Fruit fly (Drosophila melanogaster) whole organism, embryonic: Measurements from ENCODE around the gene CG8301.

Experiments
- Bdp1 ChIP-seq: fragments of 200-800 bp; sonication (Bioruptor generic); optimal IDR thresholded peaks from 3 replicates; lab custom pipeline; 2016; ENCODE audit warnings: missing biosample characterization, missing genetic modification characterization
- CG11456 ChIP-seq: fragments of 200-800 bp; sonication (Bioruptor generic); IDR thresholded peaks from 3 replicates; pipeline ENCODE4 v1.3.6; 2022; ENCODE audit warnings: missing biosample characterization, missing genetic modification characterization
- CG11696 ChIP-seq: fragments of 200-800 bp; sonication (Bioruptor generic); IDR thresholded peaks from 2 replicates; pipeline ENCODE4 v1.3.6; 2022; ENCODE audit warnings: missing biosample characterization, missing genetic modification characterization
- CG12155 ChIP-seq: fragments of 200-800 bp; sonication (Bioruptor generic); optimal IDR thresholded peaks from 3 replicates; lab custom pipeline; 2016; ENCODE audit warnings: missing biosample characterization, missing genetic modification characterization
- CG12219 ChIP-seq: fragments of 200-800 bp; sonication (Bioruptor generic); optimal IDR thresholded peaks from 3 replicates; lab custom pipeline; 2018; ENCODE audit warnings: missing biosample characterization, mild to moderate bottlenecking, missing genetic modification characterization
- CG13424 ChIP-seq: fragments of 200-800 bp; sonication (Bioruptor generic); optimal IDR thresholded peaks from 2 replicates; lab custom pipeline; 2019; ENCODE audit warnings: missing biosample characterization, mild to moderate bottlenecking, missing genetic modification characterization, moderate library complexity
- CG15514 ChIP-seq: fragments of 200-800 bp; sonication (Bioruptor generic); optimal IDR thresholded peaks from 3 replicates; lab custom pipeline; 2017; ENCODE audit warnings: missing biosample characterization, missing genetic modification characterization, mild to moderate bottlenecking, moderate library complexity, missing genetic modification reagents
- CG17612 ChIP-seq: fragments of 200-800 bp; sonication (Bioruptor generic); IDR thresholded peaks from 2 replicates; pipeline ENCODE4 v1.3.6; 2022; ENCODE audit warnings: missing biosample characterization, missing genetic modification characterization
- CG18599 ChIP-seq: fragments of 200-800 bp; sonication (Bioruptor generic); optimal IDR thresholded peaks from 3 replicates; lab custom pipeline; 2017; ENCODE audit warnings: missing biosample characterization, missing genetic modification characterization, mild to moderate bottlenecking, moderate library complexity, missing genetic modification reagents
- CG3163 ChIP-seq: fragments of 200-800 bp; sonication (Bioruptor generic); optimal IDR thresholded peaks from 3 replicates; lab custom pipeline; 2016; ENCODE audit warnings: missing biosample characterization, missing genetic modification characterization
- CG32772 ChIP-seq: fragments of 200-800 bp; sonication (Bioruptor generic); IDR thresholded peaks from 2 replicates; pipeline ENCODE4 v1.3.6; 2022; ENCODE audit warnings: missing biosample characterization, missing genetic modification characterization
- CG34224 ChIP-seq: fragments of 200-800 bp; sonication (Bioruptor generic); IDR thresholded peaks from 3 replicates; pipeline ENCODE4 v1.3.6; 2022; ENCODE audit warnings: missing biosample characterization, missing genetic modification characterization; ENCODE audit not compliant: partially characterized antibody
- CG4424 ChIP-seq: fragments of 200-800 bp; sonication (Bioruptor generic); optimal IDR thresholded peaks from 3 replicates; lab custom pipeline; 2016; ENCODE audit warnings: missing biosample characterization, missing genetic modification characterization
- CG4730 ChIP-seq: fragments of 200-800 bp; sonication (Bioruptor generic); IDR thresholded peaks from 2 replicates; pipeline ENCODE4 v1.3.6; 2022; ENCODE audit warnings: missing biosample characterization, missing genetic modification characterization
- CG6683 ChIP-seq: fragments of 200-800 bp; sonication (Bioruptor generic); optimal IDR thresholded peaks from 2 replicates; lab custom pipeline; 2017; ENCODE audit warnings: missing biosample characterization, mild to moderate bottlenecking, missing genetic modification characterization, missing genetic modification reagents
- CG7556 ChIP-seq: fragments of 200-800 bp; sonication (Bioruptor generic); optimal IDR thresholded peaks from 2 replicates; lab custom pipeline; 2017; ENCODE audit warnings: missing biosample characterization, mild to moderate bottlenecking, missing genetic modification characterization
- CG7963 ChIP-seq: fragments of 200-800 bp; sonication (Bioruptor generic); IDR thresholded peaks from 3 replicates; pipeline ENCODE4 v1.3.6; 2022; ENCODE audit warnings: missing biosample characterization, missing genetic modification characterization; ENCODE audit not compliant: partially characterized antibody
- CG8290 ChIP-seq, 3 experiments: fragments of 200-800 bp; sonication (Bioruptor generic); optimal IDR thresholded peaks; 2 replicates each; lab custom pipeline; 2016 to 2019; ENCODE audit warnings: missing biosample characterization in 3 of 3, missing genetic modification characterization in 3 of 3, mild to moderate bottlenecking in 2 of 3, moderate library complexity in 1 of 3
- CG8388 ChIP-seq: fragments of 200-800 bp; sonication (Bioruptor generic); optimal IDR thresholded peaks from 2 replicates; lab custom pipeline; 2019; ENCODE audit warnings: missing biosample characterization, mild to moderate bottlenecking, missing genetic modification characterization, moderate library complexity
- CG9437 ChIP-seq: fragments of 200-800 bp; sonication (Bioruptor generic); optimal IDR thresholded peaks from 2 replicates; lab custom pipeline; 2018; ENCODE audit warnings: missing biosample characterization, mild to moderate bottlenecking, missing genetic modification characterization
- CG9727 ChIP-seq: fragments of 200-800 bp; sonication (Bioruptor generic); optimal IDR thresholded peaks from 3 replicates; lab custom pipeline; 2017; ENCODE audit warnings: missing biosample characterization, mild to moderate bottlenecking, missing genetic modification characterization
- Dbx ChIP-seq: fragments of 200-800 bp; sonication (Bioruptor generic); IDR thresholded peaks from 3 replicates; pipeline ENCODE4 v1.3.6; 2022; ENCODE audit warnings: missing biosample characterization, missing genetic modification characterization
- Dip3 ChIP-seq: fragments of 200-800 bp; sonication (Bioruptor generic); optimal IDR thresholded peaks from 3 replicates; lab custom pipeline; 2016; ENCODE audit warnings: missing biosample characterization, missing genetic modification characterization
- E2f1 ChIP-seq: fragments of 200-800 bp; sonication (Bioruptor generic); IDR thresholded peaks from 2 replicates; pipeline ENCODE4 v1.3.6; 2022; ENCODE audit warnings: missing biosample characterization, missing genetic modification characterization
- HHEX ChIP-seq: fragments of 200-800 bp; sonication (Bioruptor generic); optimal IDR thresholded peaks from 3 replicates; lab custom pipeline; 2017; ENCODE audit warnings: missing biosample characterization, mild to moderate bottlenecking, missing genetic modification characterization, missing genetic modification reagents
- Hand ChIP-seq: fragments of 200-800 bp; sonication (Bioruptor generic); optimal IDR thresholded peaks from 2 replicates; lab custom pipeline; 2017; ENCODE audit warnings: mild to moderate bottlenecking, missing biosample characterization, missing genetic modification reagents, missing genetic modification characterization
- Hr51 ChIP-seq, 2 experiments: fragments of 200-800 bp; sonication (Bioruptor generic); optimal IDR thresholded peaks; 2 replicates in 1 of 2; 3 replicates in 1 of 2; lab custom pipeline; 2016 to 2018; ENCODE audit warnings: missing biosample characterization in 2 of 2, missing genetic modification characterization in 2 of 2, mild to moderate bottlenecking in 1 of 2, moderate library complexity in 1 of 2
- Lpt ChIP-seq: fragments of >200 bp; optimal IDR thresholded peaks from 2 replicates; lab custom pipeline; 2018; ENCODE audit warnings: missing biosample characterization, missing genetic modification characterization
- NC2β ChIP-seq: fragments of 200-800 bp; sonication (Bioruptor generic); optimal IDR thresholded peaks from 2 replicates; lab custom pipeline; 2016; ENCODE audit warnings: missing biosample characterization, missing genetic modification characterization
- Nf-YC ChIP-seq: fragments of 200-800 bp; optimal IDR thresholded peaks from 3 replicates; lab custom pipeline; 2019; ENCODE audit warnings: missing biosample characterization, mild to moderate bottlenecking, missing genetic modification characterization, moderate library complexity
- Rx ChIP-seq: fragments of 200-800 bp; sonication (Bioruptor generic); IDR thresholded peaks from 2 replicates; pipeline ENCODE4 v1.3.6; 2022; ENCODE audit warnings: missing biosample characterization, missing genetic modification characterization
- Sox102F ChIP-seq: fragments of 200-800 bp; sonication (Bioruptor generic); optimal IDR thresholded peaks from 2 replicates; lab custom pipeline; 2018; ENCODE audit warnings: missing biosample characterization, mild to moderate bottlenecking, missing genetic modification characterization, moderate library complexity
- Stat92E ChIP-seq, 3 experiments: fragments of >200 bp in 2 of 3; fragments of 200-800 bp in 1 of 3; sonication (Bioruptor generic) in 1 of 3; optimal IDR thresholded peaks; 2 replicates each; lab custom pipeline; 2017 to 2019; ENCODE audit warnings: missing biosample characterization in 3 of 3, missing genetic modification characterization in 3 of 3, mild to moderate bottlenecking in 1 of 3, moderate library complexity in 1 of 3
- Tbp ChIP-seq: fragments of >200 bp; optimal IDR thresholded peaks from 2 replicates; lab custom pipeline; 2018; ENCODE audit warnings: missing biosample characterization, missing genetic modification characterization
- croc ChIP-seq: fragments of 200-800 bp; sonication (Bioruptor generic); conservative IDR thresholded peaks from 3 replicates; pipeline ENCODE4 v1.3.6; 2022; ENCODE audit warnings: missing biosample characterization, missing genetic modification characterization
- dm ChIP-seq: fragments of 200-800 bp; sonication (Bioruptor generic); optimal IDR thresholded peaks from 3 replicates; lab custom pipeline; 2016; ENCODE audit warnings: missing biosample characterization, missing genetic modification characterization
- dpn ChIP-seq, 2 experiments: fragments of 200-800 bp; sonication (Bioruptor generic); optimal IDR thresholded peaks; 3 replicates each; lab custom pipeline; 2016; ENCODE audit warnings: missing biosample characterization in 2 of 2, missing genetic modification characterization in 2 of 2
- hbn ChIP-seq: fragments of 200-800 bp; sonication (Bioruptor generic); IDR thresholded peaks from 2 replicates; pipeline ENCODE4 v1.3.6; 2022; ENCODE audit warnings: missing biosample characterization, missing genetic modification characterization; ENCODE audit not compliant: partially characterized antibody
- ken ChIP-seq: fragments of 200-800 bp; sonication (Bioruptor generic); IDR thresholded peaks from 3 replicates; pipeline ENCODE4 v1.3.6; 2022; ENCODE audit warnings: missing biosample characterization, missing genetic modification characterization
- nom ChIP-seq: fragments of 200-800 bp; sonication (Bioruptor generic); optimal IDR thresholded peaks from 2 replicates; lab custom pipeline; 2017; ENCODE audit warnings: missing biosample characterization, missing genetic modification characterization, mild to moderate bottlenecking, moderate library complexity, missing genetic modification reagents
- otp ChIP-seq: fragments of 200-800 bp; sonication (Bioruptor generic); IDR thresholded peaks from 3 replicates; pipeline ENCODE4, ENCODE4 v1.3.6; 2022; ENCODE audit warnings: missing biosample characterization, missing genetic modification characterization
- pb ChIP-seq: fragments of 200-800 bp; sonication (Bioruptor generic); optimal IDR thresholded peaks from 3 replicates; lab custom pipeline; 2016; ENCODE audit warnings: missing biosample characterization, missing genetic modification characterization
- pzg ChIP-seq: fragments of 200-800 bp; sonication (Bioruptor generic); optimal IDR thresholded peaks from 3 replicates; lab custom pipeline; 2018; ENCODE audit warnings: missing biosample characterization, mild to moderate bottlenecking, missing genetic modification characterization, moderate library complexity
- repo ChIP-seq: fragments of 200-800 bp; sonication (Bioruptor generic); optimal IDR thresholded peaks from 2 replicates; lab custom pipeline; 2016; ENCODE audit warnings: missing biosample characterization, missing genetic modification characterization
- ro ChIP-seq: fragments of 200-800 bp; sonication (Bioruptor generic); IDR thresholded peaks from 2 replicates; pipeline ENCODE4 v1.3.6; 2022; ENCODE audit warnings: missing biosample characterization, missing genetic modification characterization
- sob ChIP-seq: fragments of 200-800 bp; sonication (Bioruptor generic); IDR thresholded peaks from 2 replicates; pipeline ENCODE4 v1.3.6; 2022; ENCODE audit warnings: missing biosample characterization, missing genetic modification characterization
- z ChIP-seq: fragments of 200-800 bp; sonication (Bioruptor generic); IDR thresholded peaks from 3 replicates; pipeline ENCODE4 v1.3.6; 2022; ENCODE audit warnings: missing biosample characterization, missing genetic modification characterization
- zf30C ChIP-seq: fragments of 200-800 bp; sonication (Bioruptor generic); optimal IDR thresholded peaks from 3 replicates; lab custom pipeline; 2018; ENCODE audit warnings: missing biosample characterization, mild to moderate bottlenecking, missing genetic modification characterization

The CG8301 gene

dm6 chr3R:9573812-9574587, 7.1 kb upstream of the CG8301 start, which contains the start of gene CG9399 (continued):
- TF ChIP-seq CG34224 (peak; percentile 51), CG8388 (GFP tag; lab: Kevin White, UChicago) (peak; percentile 97), sob (GFP tag; lab: Robert Waterston, UW) (peak; percentile 98), CG11456 (GFP tag; lab: Robert Waterston, UW) (peak; percentile 97), CG13424 (peak; percentile 97), Bdp1 (GFP tag; lab: Kevin White, UChicago) (peak; percentile 90), CG18599 (GFP tag; lab: Kevin White, UChicago) (peak; percentile 96), pb (GFP tag; lab: Kevin White, UChicago) (peak; percentile 61), nom (peak; percentile 85), Dip3 (GFP tag; lab: Kevin White, UChicago) (peak; percentile 93), zf30C (GFP tag; lab: Kevin White, UChicago) (peak; percentile 34), NC2β (GFP tag; lab: Kevin White, UChicago) (peak; percentile 88), Dbx (peak; percentile 96), CG7963 (GFP tag; lab: Robert Waterston, UW) (no peak), CG9727 (peak; percentile 96), Lpt (no peak), croc (peak; percentile 95), Nf-YC (tag; lab: Kevin White, UChicago) (peak; percentile 84), pzg (peak; percentile 59), Rx (GFP tag; lab: Robert Waterston, UW) (peak; percentile 98), CG11696 (GFP tag; lab: Robert Waterston, UW) (peak; percentile 92), CG12155 (GFP tag; lab: Kevin White, UChicago) (peak; percentile 95), ken (GFP tag; lab: Robert Waterston, UW) (peak; percentile 99), CG8290 (GFP tag; optimal IDR thresholded peaks at IDR 0.05; lab: Kevin White, UChicago) (peak; percentile 95), CG8290 (tag; optimal IDR thresholded peaks at IDR 0.05; lab: Kevin White, UChicago) (peak; percentile 92), otp (GFP tag; lab: Robert Waterston, UW) (peak; percentile 98), Stat92E (GFP tag; optimal IDR thresholded peaks at IDR 0.05; lab: Kevin White, UChicago) (peak in 1 of 3 experiments; percentile 36), CG12219 (GFP tag; lab: Kevin White, UChicago) (peak; percentile 90), CG9437 (GFP tag; lab: Kevin White, UChicago) (peak; percentile 94), Tbp (GFP tag; lab: Kevin White, UChicago) (peak; percentile 68), CG17612 (peak; percentile 96), CG7556 (GFP tag; lab: Kevin White, UChicago) (peak; percentile 97), dm (peak; percentile 79), Hand (GFP tag; lab: Kevin White, UChicago) (peak; percentile 76), HHEX (GFP tag; lab: Kevin White, UChicago) (peak; percentile 95), CG15514 (peak; percentile 90), repo (GFP tag; lab: Kevin White, UChicago) (peak; percentile 84), CG32772 (peak; percentile 98), Hr51 (GFP tag; optimal IDR thresholded peaks at IDR 0.05; lab: Kevin White, UChicago) (peak; percentile 96 to 98), CG4730 (GFP tag; lab: Robert Waterston, UW) (peak; percentile 97), z (GFP tag; lab: Robert Waterston, UW) (peak; percentile 73), hbn (GFP tag; lab: Robert Waterston, UW) (no peak), ro (GFP tag; lab: Robert Waterston, UW) (peak; percentile 95), CG3163 (GFP tag; lab: Kevin White, UChicago) (peak; percentile 71), E2f1 (GFP tag; lab: Robert Waterston, UW) (peak; percentile 97), CG6683 (GFP tag; lab: Kevin White, UChicago) (peak; percentile 86), dpn (GFP tag; optimal IDR thresholded peaks at IDR 0.05; lab: Kevin White, UChicago) (peak; percentile 94 to 98), CG4424 (GFP tag; lab: Kevin White, UChicago) (peak; percentile 97), Sox102F (peak; percentile 99)
